Worm (Caenorhabditis elegans) whole organism, L3 larva: ENCODE results near the gene Y54G2A.13.

ENCODE experiments used
- ZK546.5 ChIP-seq: sonication (generic microtip); optimal IDR thresholded peaks from 2 replicates; lab custom pipeline; 2017; ENCODE audit warnings: missing biosample characterization, missing genetic modification characterization
- daf-12 ChIP-seq: fragments of 150-350 bp; optimal IDR thresholded peaks from 2 replicates; lab custom pipeline; 2014; ENCODE audit warnings: missing biosample characterization, missing genetic modification reagents, missing genetic modification characterization
- elt-1 ChIP-seq: fragments of 150-350 bp; optimal IDR thresholded peaks from 2 replicates; lab custom pipeline; 2014; ENCODE audit warnings: missing biosample characterization, missing genetic modification characterization
- lsy-12 ChIP-seq: sonication (generic microtip); optimal IDR thresholded peaks from 2 replicates; lab custom pipeline; 2016; ENCODE audit warnings: mild to moderate bottlenecking, missing genetic modification characterization, missing compliant biosample characterization
- mdl-1 ChIP-seq: fragments of 150-350 bp; optimal IDR thresholded peaks from 2 replicates; lab custom pipeline; 2014; ENCODE audit warnings: missing biosample characterization, missing genetic modification characterization
- nhr-23 ChIP-seq: fragments of 150-350 bp; optimal IDR thresholded peaks from 2 replicates; lab custom pipeline; 2014; ENCODE audit warnings: missing biosample characterization, missing genetic modification reagents, missing genetic modification characterization
- snpc-4 ChIP-seq: fragments of 150-350 bp; optimal IDR thresholded peaks from 2 replicates; lab custom pipeline; 2014; ENCODE audit warnings: missing biosample characterization, missing genetic modification characterization
- ztf-11 ChIP-seq: fragments of 150-350 bp; optimal IDR thresholded peaks from 2 replicates; lab custom pipeline; 2014; ENCODE audit warnings: missing biosample characterization, missing genetic modification characterization

Gene Y54G2A.13

ce11 chrIV:2765048-2765708 is 54.4 kb downstream of the Y54G2A.13 start:
- TF ChIP-seq lsy-12 = no peak
- no peak for TF ChIP-seq ztf-11 (tag; lab: Kevin White, UChicago)
- no peak for TF ChIP-seq daf-12 (tag; lab: Kevin White, UChicago)
- TF ChIP-seq nhr-23 (tag; lab: Kevin White, UChicago) = no peak
- TF ChIP-seq snpc-4 (tag; lab: Kevin White, UChicago) = no peak
- no peak for TF ChIP-seq mdl-1 (tag; lab: Kevin White, UChicago)
- TF ChIP-seq ZK546.5 (tag; lab: Kevin White, UChicago) = no peak
- no peak for TF ChIP-seq elt-1 (tag; lab: Kevin White, UChicago)
